Worm (Caenorhabditis elegans) whole organism, L4 larva: ENCODE measurements around the gene srj-19.
"Not testable (repeated sequence)": the region's sequence is repeated elsewhere in the genome, so short reads cannot be mapped to it uniquely, and the experiment has no call there.

Experiments
- D1046.2 ChIP-seq: fragments of 200-800 bp; sonication (Bioruptor generic); IDR thresholded peaks from 2 replicates; pipeline ENCODE4 v1.3.6; 2022; ENCODE audit warnings: missing genetic modification characterization, missing compliant biosample characterization
- F26F4.8 ChIP-seq: fragments of 200-800 bp; sonication (Bioruptor generic); conservative IDR thresholded peaks from 2 replicates; pipeline ENCODE4 v1.3.6; 2022; ENCODE audit warnings: missing genetic modification characterization, missing compliant biosample characterization
- F37D6.2 ChIP-seq: sonication (generic microtip); optimal IDR thresholded peaks from 2 replicates; lab custom pipeline; 2016; ENCODE audit warnings: mild to moderate bottlenecking, missing genetic modification characterization, missing compliant biosample characterization
- F44E2.7 ChIP-seq: fragments of 200-800 bp; sonication (Bioruptor generic); IDR thresholded peaks from 2 replicates; pipeline ENCODE4 v2.1.2; 2022; ENCODE audit warnings: missing genetic modification characterization, missing compliant biosample characterization
- F49E8.2 ChIP-seq: sonication (generic microtip); optimal IDR thresholded peaks from 2 replicates; lab custom pipeline; 2016; ENCODE audit warnings: missing compliant biosample characterization, mild to moderate bottlenecking, missing genetic modification characterization, borderline replicate concordance
- Y105C5A.15 ChIP-seq: fragments of 200-800 bp; sonication (Bioruptor generic); IDR thresholded peaks from 2 replicates; pipeline ENCODE4 v1.3.6; 2022; ENCODE audit warnings: missing genetic modification characterization, missing compliant biosample characterization
- Y48G9A.11 ChIP-seq: fragments of 200-800 bp; sonication (Bioruptor generic); IDR thresholded peaks from 2 replicates; pipeline ENCODE4 v1.3.6; 2022; ENCODE audit warnings: missing genetic modification reagents, missing genetic modification characterization, missing compliant biosample characterization
- Y5F2A.4 ChIP-seq: fragments of 200-800 bp; sonication (Bioruptor generic); optimal IDR thresholded peaks from 2 replicates; lab custom pipeline; 2018; ENCODE audit warnings: mild to moderate bottlenecking, missing genetic modification characterization, missing compliant biosample characterization
- aly-2 ChIP-seq: sonication (generic microtip); optimal IDR thresholded peaks from 2 replicates; lab custom pipeline; 2018; ENCODE audit warnings: missing biosample characterization, missing genetic modification characterization
- ceh-44 ChIP-seq: fragments of 200-800 bp; sonication (Bioruptor generic); IDR thresholded peaks from 2 replicates; pipeline ENCODE4 v1.3.6; 2022; ENCODE audit warnings: missing genetic modification reagents, missing genetic modification characterization, missing compliant biosample characterization
- ceh-82 ChIP-seq: sonication (generic microtip); optimal IDR thresholded peaks from 2 replicates; lab custom pipeline; 2017; ENCODE audit warnings: missing biosample characterization, missing genetic modification characterization
- ctbp-1 ChIP-seq: fragments of 200-800 bp; sonication (Bioruptor generic); IDR thresholded peaks from 2 replicates; pipeline ENCODE4 v1.3.6; 2022; ENCODE audit warnings: missing genetic modification reagents, missing genetic modification characterization, missing compliant biosample characterization
- daf-12 ChIP-seq: fragments of 150-350 bp; optimal IDR thresholded peaks from 2 replicates; lab custom pipeline; 2014; ENCODE audit warnings: missing biosample characterization, missing genetic modification reagents, missing genetic modification characterization
- daf-19 ChIP-seq: fragments of 200-800 bp; sonication (Bioruptor generic); conservative IDR thresholded peaks from 2 replicates; pipeline ENCODE4 v1.3.6; 2022; ENCODE audit warnings: missing genetic modification characterization, missing compliant biosample characterization
- daf-8 ChIP-seq: fragments of 200-800 bp; sonication (Bioruptor generic); IDR thresholded peaks from 2 replicates; pipeline ENCODE4 v1.3.6; 2022; ENCODE audit warnings: missing genetic modification characterization, missing compliant biosample characterization
- dpl-1 ChIP-seq: fragments of 150-350 bp; optimal IDR thresholded peaks from 2 replicates; lab custom pipeline; 2014; ENCODE audit warnings: missing biosample characterization, missing genetic modification reagents, missing genetic modification characterization
- duxl-1 ChIP-seq: sonication (generic microtip); optimal IDR thresholded peaks from 2 replicates; lab custom pipeline; 2016; ENCODE audit warnings: mild to moderate bottlenecking, missing genetic modification characterization, moderate library complexity, missing compliant biosample characterization; ENCODE audit not compliant: poor library complexity
- fkh-10 ChIP-seq: fragments of 150-350 bp; optimal IDR thresholded peaks from 2 replicates; lab custom pipeline; 2014; ENCODE audit warnings: missing biosample characterization, missing genetic modification reagents, missing genetic modification characterization
- hif-1 ChIP-seq, 2 experiments: sonication (generic microtip); optimal IDR thresholded peaks; 2 replicates each; lab custom pipeline; 2016 to 2017; ENCODE audit warnings: missing compliant biosample characterization in 2 of 2, missing genetic modification characterization in 2 of 2, missing genetic modification reagents in 2 of 2, missing genotype in 2 of 2, mild to moderate bottlenecking in 1 of 2
- lim-7 ChIP-seq: fragments of 200-800 bp; sonication (Bioruptor generic); IDR thresholded peaks from 2 replicates; pipeline ENCODE4 v1.3.6; 2022; ENCODE audit warnings: missing genetic modification characterization, missing compliant biosample characterization
- lin-15B ChIP-seq: fragments of 150-350 bp; sonication (generic microtip); optimal IDR thresholded peaks from 3 replicates; lab custom pipeline; 2014; ENCODE audit warnings: missing biosample characterization, missing genetic modification characterization
- lin-39 ChIP-seq: fragments of 150-350 bp; optimal IDR thresholded peaks from 2 replicates; lab custom pipeline; 2014; ENCODE audit warnings: missing biosample characterization, missing genetic modification reagents, missing genetic modification characterization
- lir-3 ChIP-seq: sonication (generic microtip); optimal IDR thresholded peaks from 2 replicates; lab custom pipeline; 2016; ENCODE audit warnings: mild to moderate bottlenecking, missing genetic modification characterization, missing compliant biosample characterization
- mxl-3 ChIP-seq: fragments of 200-800 bp; sonication (Bioruptor generic); optimal IDR thresholded peaks from 2 replicates; lab custom pipeline; 2018; ENCODE audit warnings: mild to moderate bottlenecking, missing genetic modification characterization, missing compliant biosample characterization
- nhr-111 ChIP-seq: fragments of 200-800 bp; sonication (Bioruptor generic); optimal IDR thresholded peaks from 2 replicates; lab custom pipeline; 2018; ENCODE audit warnings: mild to moderate bottlenecking, missing genetic modification characterization, missing compliant biosample characterization
- nhr-237 ChIP-seq: sonication (generic microtip); optimal IDR thresholded peaks from 2 replicates; lab custom pipeline; 2017; ENCODE audit warnings: missing biosample characterization, missing genetic modification characterization
- nhr-28 ChIP-seq: fragments of 150-350 bp; optimal IDR thresholded peaks from 2 replicates; lab custom pipeline; 2014; ENCODE audit warnings: missing biosample characterization, missing genetic modification characterization
- nhr-41 ChIP-seq: fragments of 200-800 bp; sonication (Bioruptor generic); IDR thresholded peaks from 2 replicates; pipeline ENCODE4 v1.3.6; 2022; ENCODE audit warnings: missing genetic modification reagents, missing genetic modification characterization, missing compliant biosample characterization
- nhr-48 ChIP-seq: sonication (generic microtip); optimal IDR thresholded peaks from 2 replicates; lab custom pipeline; 2016; ENCODE audit warnings: mild to moderate bottlenecking, missing genetic modification characterization, missing compliant biosample characterization
- nhr-6 ChIP-seq: fragments of 150-350 bp; optimal IDR thresholded peaks from 2 replicates; lab custom pipeline; 2014; ENCODE audit warnings: missing biosample characterization, missing genetic modification characterization
- nhr-77 ChIP-seq: fragments of 150-350 bp; optimal IDR thresholded peaks from 2 replicates; lab custom pipeline; 2014; ENCODE audit warnings: missing biosample characterization, missing genetic modification characterization
- sdz-12 ChIP-seq: fragments of 200-800 bp; sonication (Bioruptor generic); optimal IDR thresholded peaks from 2 replicates; lab custom pipeline; 2018; ENCODE audit warnings: mild to moderate bottlenecking, missing genetic modification characterization, missing compliant biosample characterization
- skn-1 ChIP-seq: fragments of 150-350 bp; optimal IDR thresholded peaks from 2 replicates; lab custom pipeline; 2014; ENCODE audit warnings: missing biosample characterization, missing genetic modification characterization
- snpc-1.2 ChIP-seq: fragments of 200-800 bp; sonication (Bioruptor generic); IDR thresholded peaks from 2 replicates; pipeline ENCODE4 v1.3.6; 2022; ENCODE audit warnings: missing genetic modification reagents, missing genetic modification characterization, missing compliant biosample characterization
- spr-1 ChIP-seq: sonication (generic microtip); optimal IDR thresholded peaks from 2 replicates; lab custom pipeline; 2016; ENCODE audit warnings: mild to moderate bottlenecking, missing genetic modification characterization, missing compliant biosample characterization
- spr-3 ChIP-seq: fragments of 200-800 bp; sonication (Bioruptor generic); optimal IDR thresholded peaks from 2 replicates; lab custom pipeline; 2018; ENCODE audit warnings: mild to moderate bottlenecking, missing genetic modification characterization, missing compliant biosample characterization
- tra-1 ChIP-seq: fragments of 200-800 bp; sonication (Bioruptor generic); IDR thresholded peaks from 2 replicates; pipeline ENCODE4 v1.3.6; 2022; ENCODE audit warnings: missing genetic modification reagents, missing genetic modification characterization, missing compliant biosample characterization
- unc-62 ChIP-seq, 3 experiments: fragments of 150-350 bp in 1 of 3; sonication (generic microtip); optimal IDR thresholded peaks in 2 of 3; peaks in 1 of 3; 1 replicate in 1 of 3; 2 replicates in 2 of 3; lab custom pipeline; 2014 to 2017; ENCODE audit warnings: missing biosample characterization in 3 of 3, missing genetic modification characterization in 3 of 3, missing genetic modification reagents in 3 of 3, missing genotype in 1 of 3
- zip-11 ChIP-seq: fragments of 200-800 bp; sonication (Bioruptor generic); IDR thresholded peaks from 2 replicates; pipeline ENCODE4 v1.3.6; 2022; ENCODE audit warnings: missing genetic modification characterization, missing compliant biosample characterization

The srj-19 gene

DNA sequence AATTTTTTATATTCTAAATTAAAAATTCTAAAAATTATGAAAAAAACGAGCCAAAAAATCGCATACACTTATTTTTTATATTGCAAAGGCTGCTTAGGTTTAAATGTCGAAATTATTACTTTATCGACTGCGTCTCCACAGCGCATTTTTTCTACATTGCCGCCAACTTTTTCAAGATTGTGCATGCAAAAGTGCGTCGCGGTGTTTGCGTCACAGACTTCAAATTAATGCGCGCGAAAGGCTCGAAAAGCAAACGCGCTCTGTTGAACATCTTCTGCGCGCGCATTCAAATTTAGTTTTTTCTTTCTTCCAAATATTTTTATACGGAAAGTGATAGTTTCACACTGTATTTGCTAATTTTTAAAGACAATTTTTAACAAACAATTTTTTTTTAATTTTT, 30.0 kb upstream of the srj-19 start (continued):
- peak; percentile 94 for TF ChIP-seq dpl-1 (GFP tag; lab: Kevin White, UChicago)
- no peak for TF ChIP-seq Y5F2A.4 (GFP tag; lab: Kevin White, UChicago)
- peak; percentile 85 for TF ChIP-seq ctbp-1 (GFP tag; lab: Robert Waterston, UW)
- TF ChIP-seq zip-11 (GFP tag; lab: Robert Waterston, UW), result no peak
- TF ChIP-seq nhr-111 (GFP tag; lab: Kevin White, UChicago), result no peak
- TF ChIP-seq nhr-41 (GFP tag; lab: Robert Waterston, UW), result no peak
- no peak for TF ChIP-seq lir-3 (tag; lab: Kevin White, UChicago)
- no peak for TF ChIP-seq daf-19 (GFP tag; lab: Robert Waterston, UW)
- TF ChIP-seq tra-1 (GFP tag; lab: Robert Waterston, UW), result peak; percentile 85
- no peak for TF ChIP-seq lin-39
- TF ChIP-seq hif-1 (tag; optimal IDR thresholded peaks at IDR 0.05; lab: Kevin White, UChicago), result peak in 1 of 2 experiments; percentile 72
- TF ChIP-seq nhr-28 (tag; lab: Kevin White, UChicago), result peak; percentile 56
- TF ChIP-seq daf-8 (GFP tag; lab: Robert Waterston, UW), result no peak
- TF ChIP-seq D1046.2 (GFP tag; lab: Robert Waterston, UW), result peak; percentile 70; the same call in 1 of the 2 replicates
- TF ChIP-seq spr-3 (GFP tag; lab: Kevin White, UChicago), result no peak
- no peak for TF ChIP-seq nhr-237 (tag; lab: Kevin White, UChicago)
- TF ChIP-seq F37D6.2 (tag; lab: Kevin White, UChicago), result peak; percentile 82
- no peak for TF ChIP-seq Y105C5A.15 (GFP tag; lab: Robert Waterston, UW)
- no peak for TF ChIP-seq F26F4.8 (GFP tag; lab: Robert Waterston, UW)
- TF ChIP-seq nhr-6, result peak; percentile 27
- TF ChIP-seq aly-2, result no peak
- TF ChIP-seq Y48G9A.11 (GFP tag; lab: Robert Waterston, UW), result peak; percentile 79
- no peak; the same call in 1 of the 2 replicates for TF ChIP-seq lim-7 (GFP tag; lab: Robert Waterston, UW)
- TF ChIP-seq fkh-10, result peak; percentile 39
- peak; percentile 40 for TF ChIP-seq nhr-48 (tag; lab: Kevin White, UChicago)
- TF ChIP-seq spr-1 (tag; lab: Kevin White, UChicago), result peak; percentile 67
- peak; percentile 44 for TF ChIP-seq duxl-1 (tag; lab: Kevin White, UChicago)
- no peak for TF ChIP-seq daf-12 (tag; lab: Kevin White, UChicago)
- TF ChIP-seq nhr-77 (tag; lab: Kevin White, UChicago), result peak; percentile 44
- TF ChIP-seq F49E8.2, result no peak
- TF ChIP-seq lin-15B, result peak; percentile 49
- no peak for TF ChIP-seq skn-1
- no peak for TF ChIP-seq sdz-12
- no peak for TF ChIP-seq ceh-82 (tag; lab: Kevin White, UChicago)

DNA sequence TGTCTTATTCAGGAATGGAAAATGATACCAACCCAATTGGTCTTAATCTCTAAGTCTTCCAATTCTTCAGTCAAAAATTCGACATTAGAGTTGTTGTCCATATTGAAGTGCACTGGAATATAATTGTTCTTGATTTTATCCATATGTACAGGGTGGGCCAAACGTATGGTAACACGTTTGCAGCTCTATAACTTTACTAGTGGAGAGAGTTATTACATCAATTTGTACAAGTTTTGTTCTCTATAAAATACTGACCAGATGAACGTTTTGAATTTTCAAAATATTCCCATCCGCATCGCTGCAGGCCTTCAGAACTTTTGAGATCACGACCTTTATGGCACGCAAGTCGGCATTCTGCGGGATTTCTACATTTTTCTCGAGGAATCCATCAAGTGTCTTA, 28.3 kb upstream of the srj-19 start, which contains the start of gene F53E10.5:
F53E10.5 (minus strand) TSS at position 101 of the 400 bp plus-strand sequence.
- TF ChIP-seq mxl-3 (GFP tag; lab: Kevin White, UChicago); ceh-44; sdz-12: not testable (repeated sequence)

DNA sequence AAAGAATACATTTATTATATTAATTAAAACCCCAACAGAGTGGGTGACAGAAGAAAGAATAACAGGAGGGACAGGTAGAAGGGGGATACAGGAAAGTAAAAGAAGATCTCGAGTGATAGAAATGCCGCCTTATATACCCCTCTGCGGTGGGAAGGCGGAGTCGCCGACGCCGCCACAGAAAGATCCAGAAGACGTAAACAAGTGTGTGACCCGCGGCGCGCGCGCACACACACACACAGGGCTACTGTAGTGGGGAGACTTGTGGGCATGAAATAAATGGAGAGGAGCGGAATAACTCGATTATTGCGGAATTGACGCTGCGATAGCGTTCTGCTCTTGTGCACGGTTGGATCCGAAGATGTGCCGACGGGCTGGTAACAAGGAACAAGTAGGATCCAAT, 25.2 kb upstream of the srj-19 start:
- no peak for TF ChIP-seq aly-2
- TF ChIP-seq snpc-1.2, result 0 out of 2 replicates have a peak, but pooled peaks have one; percentile 20
- 0 out of 2 replicates have a peak, but pooled peaks have one; percentile 47 for TF ChIP-seq F44E2.7
- TF ChIP-seq unc-62 (GFP tag; optimal IDR thresholded peaks at IDR 0.05 in 1 of 2; lab: Kevin White, UChicago), result peak in 1 of 2 experiments; percentile 2
- TF ChIP-seq unc-62 (tag; optimal IDR thresholded peaks at IDR 0.05; lab: Kevin White, UChicago), result no peak
